Fruit fly (Drosophila melanogaster) whole organism, embryonic: ENCODE results near the gene armi.

ENCODE experiments used
- CG10267 ChIP-seq: fragments of 200-800 bp; sonication (Bioruptor generic); optimal IDR thresholded peaks from 2 replicates; lab custom pipeline; 2018; ENCODE audit warnings: missing biosample characterization, mild to moderate bottlenecking, missing genetic modification characterization, moderate library complexity
- CG10274 ChIP-seq: fragments of 200-800 bp; sonication (Bioruptor generic); optimal IDR thresholded peaks from 3 replicates; lab custom pipeline; 2017; ENCODE audit warnings: missing biosample characterization, mild to moderate bottlenecking, missing genetic modification characterization
- CG14965 ChIP-seq: fragments of 200-800 bp; sonication (Bioruptor generic); optimal IDR thresholded peaks from 2 replicates; lab custom pipeline; 2016; ENCODE audit warnings: missing biosample characterization, missing genetic modification characterization, borderline replicate concordance
- CG15514 ChIP-seq: fragments of 200-800 bp; sonication (Bioruptor generic); optimal IDR thresholded peaks from 3 replicates; lab custom pipeline; 2017; ENCODE audit warnings: missing biosample characterization, missing genetic modification characterization, mild to moderate bottlenecking, moderate library complexity, missing genetic modification reagents
- CG17385 ChIP-seq: fragments of 200-800 bp; sonication (Bioruptor generic); optimal IDR thresholded peaks from 3 replicates; lab custom pipeline; 2018; ENCODE audit warnings: missing biosample characterization, mild to moderate bottlenecking, missing genetic modification characterization
- CG18764 ChIP-seq: fragments of 200-800 bp; sonication (Bioruptor generic); optimal IDR thresholded peaks from 3 replicates; lab custom pipeline; 2016; ENCODE audit warnings: missing biosample characterization, missing genetic modification characterization
- CG2199 ChIP-seq: fragments of 200-800 bp; sonication (Bioruptor generic); IDR thresholded peaks from 3 replicates; pipeline ENCODE4 v1.3.6; 2022; ENCODE audit warnings: missing biosample characterization, missing genetic modification characterization
- CG2678 ChIP-seq: fragments of 200-800 bp; sonication (Bioruptor generic); optimal IDR thresholded peaks from 3 replicates; lab custom pipeline; 2019; ENCODE audit warnings: missing biosample characterization, mild to moderate bottlenecking, missing genetic modification characterization, moderate library complexity
- CG31441 ChIP-seq: fragments of 200-800 bp; sonication (Bioruptor generic); IDR thresholded peaks from 2 replicates; pipeline ENCODE4 v1.3.6; 2022; ENCODE audit warnings: missing biosample characterization, missing genetic modification characterization
- CG32767 ChIP-seq: fragments of 200-800 bp; sonication (Bioruptor generic); IDR thresholded peaks from 2 replicates; pipeline ENCODE4 v1.3.6; 2022; ENCODE audit warnings: missing biosample characterization, missing genetic modification characterization
- CG34422 ChIP-seq: fragments of 200-800 bp; sonication (Bioruptor generic); IDR thresholded peaks from 3 replicates; pipeline ENCODE4 v1.3.6; 2022; ENCODE audit warnings: missing biosample characterization, missing genetic modification characterization
- CG5180 ChIP-seq: fragments of 200-800 bp; sonication (Bioruptor generic); optimal IDR thresholded peaks from 3 replicates; lab custom pipeline; 2017; ENCODE audit warnings: missing biosample characterization, missing genetic modification characterization, mild to moderate bottlenecking, moderate library complexity, missing genetic modification reagents
- CG6272 ChIP-seq: fragments of 200-800 bp; sonication (Bioruptor generic); IDR thresholded peaks from 2 replicates; pipeline ENCODE4 v1.3.6; 2022; ENCODE audit warnings: missing biosample characterization, missing genetic modification characterization
- CG6765 ChIP-seq: fragments of 200-800 bp; sonication (Bioruptor generic); optimal IDR thresholded peaks from 3 replicates; lab custom pipeline; 2017; ENCODE audit warnings: missing biosample characterization, mild to moderate bottlenecking, missing genetic modification characterization
- D19B ChIP-seq: fragments of 200-800 bp; sonication (Bioruptor generic); optimal IDR thresholded peaks from 2 replicates; lab custom pipeline; 2017; ENCODE audit warnings: missing biosample characterization, mild to moderate bottlenecking, missing genetic modification characterization
- Dek ChIP-seq: fragments of 200-800 bp; sonication (Bioruptor generic); optimal IDR thresholded peaks from 3 replicates; lab custom pipeline; 2019; ENCODE audit warnings: missing biosample characterization, mild to moderate bottlenecking, missing genetic modification characterization, moderate library complexity
- Dfd ChIP-seq, 2 experiments: fragments of >200 bp; optimal IDR thresholded peaks; 2 replicates each; lab custom pipeline; 2017; ENCODE audit warnings: missing biosample characterization in 2 of 2, missing genetic modification characterization in 2 of 2
- HHEX ChIP-seq: fragments of 200-800 bp; sonication (Bioruptor generic); optimal IDR thresholded peaks from 3 replicates; lab custom pipeline; 2017; ENCODE audit warnings: missing biosample characterization, mild to moderate bottlenecking, missing genetic modification characterization, missing genetic modification reagents
- HmgZ ChIP-seq: fragments of 200-800 bp; sonication (Bioruptor generic); optimal IDR thresholded peaks from 2 replicates; lab custom pipeline; 2018; ENCODE audit warnings: missing biosample characterization, mild to moderate bottlenecking, missing genetic modification characterization
- Jarid2 ChIP-seq: fragments of 200-800 bp; sonication (Bioruptor generic); optimal IDR thresholded peaks from 3 replicates; lab custom pipeline; 2017; ENCODE audit warnings: mild to moderate bottlenecking, missing biosample characterization, missing genetic modification reagents, missing genetic modification characterization
- Lim3 ChIP-seq: fragments of 200-800 bp; sonication (Bioruptor generic); IDR thresholded peaks from 2 replicates; pipeline ENCODE4 v1.3.6; 2022; ENCODE audit warnings: missing biosample characterization, missing genetic modification characterization
- Mad ChIP-seq: fragments of 200-800 bp; sonication (Bioruptor generic); optimal IDR thresholded peaks from 2 replicates; lab custom pipeline; 2016; ENCODE audit warnings: missing biosample characterization, missing genetic modification characterization
- Nf-YB ChIP-seq: fragments of 200-800 bp; sonication (Bioruptor generic); optimal IDR thresholded peaks from 3 replicates; lab custom pipeline; 2019; ENCODE audit warnings: missing biosample characterization, mild to moderate bottlenecking, missing genetic modification characterization, moderate library complexity
- Opbp ChIP-seq: fragments of 200-800 bp; sonication (Bioruptor generic); IDR thresholded peaks from 3 replicates; pipeline ENCODE4 v1.3.6; 2022; ENCODE audit warnings: missing biosample characterization, missing genetic modification characterization; ENCODE audit not compliant: partially characterized antibody
- Poxn ChIP-seq: fragments of 200-800 bp; sonication (Bioruptor generic); IDR thresholded peaks from 2 replicates; pipeline ENCODE4 v1.3.6; 2022; ENCODE audit warnings: missing biosample characterization, missing genetic modification characterization
- Rfx ChIP-seq: fragments of 200-800 bp; sonication (Bioruptor generic); IDR thresholded peaks from 2 replicates; pipeline ENCODE4 v1.3.6; 2022; ENCODE audit warnings: missing biosample characterization, missing genetic modification characterization
- Sox100B ChIP-seq: fragments of 200-800 bp; sonication (Bioruptor generic); optimal IDR thresholded peaks from 3 replicates; lab custom pipeline; 2018; ENCODE audit warnings: missing biosample characterization, mild to moderate bottlenecking, missing genetic modification characterization
- Trl ChIP-seq, 3 experiments: fragments of >200 bp in 2 of 3; fragments of 200-800 bp in 1 of 3; sonication (Bioruptor generic) in 1 of 3; optimal IDR thresholded peaks; 2 replicates in 1 of 3; 3 replicates in 2 of 3; lab custom pipeline; 2016 to 2017; ENCODE audit warnings: missing biosample characterization in 1 of 3, missing genetic modification characterization in 1 of 3
- aop ChIP-seq: fragments of 200-800 bp; sonication (Bioruptor generic); IDR thresholded peaks from 2 replicates; pipeline ENCODE4 v1.3.6; 2022; ENCODE audit warnings: missing biosample characterization, missing genetic modification characterization
- ase ChIP-seq: fragments of 200-800 bp; sonication (Bioruptor generic); IDR thresholded peaks from 3 replicates; pipeline ENCODE4 v1.3.6; 2022; ENCODE audit warnings: missing biosample characterization, missing genetic modification characterization
- caup ChIP-seq: fragments of 200-800 bp; sonication (Bioruptor generic); optimal IDR thresholded peaks from 3 replicates; lab custom pipeline; 2017; ENCODE audit warnings: missing biosample characterization, mild to moderate bottlenecking, missing genetic modification characterization, moderate library complexity; ENCODE audit not compliant: severe bottlenecking
- eve ChIP-seq, 2 experiments: fragments of >200 bp; optimal IDR thresholded peaks; 2 replicates each; lab custom pipeline; 2017; ENCODE audit warnings: missing biosample characterization in 2 of 2, missing genetic modification characterization in 2 of 2
- fd102C ChIP-seq: fragments of 200-800 bp; sonication (Bioruptor generic); optimal IDR thresholded peaks from 2 replicates; lab custom pipeline; 2018; ENCODE audit warnings: missing biosample characterization, mild to moderate bottlenecking, missing genetic modification characterization, moderate library complexity
- gsb ChIP-seq: fragments of 200-800 bp; sonication (Bioruptor generic); IDR thresholded peaks from 2 replicates; pipeline ENCODE4 v1.3.6; 2022; ENCODE audit warnings: missing biosample characterization, missing genetic modification characterization
- gt ChIP-seq: fragments of 200-800 bp; sonication (Bioruptor generic); IDR thresholded peaks from 2 replicates; pipeline ENCODE4 v1.3.6; 2022; ENCODE audit warnings: missing biosample characterization, missing genetic modification characterization
- hbn ChIP-seq: fragments of 200-800 bp; sonication (Bioruptor generic); IDR thresholded peaks from 2 replicates; pipeline ENCODE4 v1.3.6; 2022; ENCODE audit warnings: missing biosample characterization, missing genetic modification characterization; ENCODE audit not compliant: partially characterized antibody
- lola ChIP-seq, 3 experiments: fragments of >200 bp in 2 of 3; fragments of 200-800 bp in 1 of 3; sonication (Bioruptor generic) in 1 of 3; optimal IDR thresholded peaks; 2 replicates each; lab custom pipeline; 2017 to 2019; ENCODE audit warnings: missing biosample characterization in 3 of 3, missing genetic modification characterization in 3 of 3, mild to moderate bottlenecking in 1 of 3, moderate library complexity in 1 of 3
- odd ChIP-seq: fragments of 200-800 bp; sonication (Bioruptor generic); optimal IDR thresholded peaks from 2 replicates; lab custom pipeline; 2017; ENCODE audit warnings: missing biosample characterization, mild to moderate bottlenecking, missing genetic modification characterization
- onecut ChIP-seq: fragments of 200-800 bp; sonication (Bioruptor generic); IDR thresholded peaks from 2 replicates; pipeline ENCODE4 v1.3.6; 2022; ENCODE audit warnings: missing biosample characterization, missing genetic modification characterization
- peb ChIP-seq: fragments of 200-800 bp; sonication (Bioruptor generic); IDR thresholded peaks from 2 replicates; pipeline ENCODE4 v1.3.6; 2022; ENCODE audit warnings: missing biosample characterization, missing genetic modification characterization
- phol ChIP-seq: fragments of 200-800 bp; sonication (Bioruptor generic); optimal IDR thresholded peaks from 3 replicates; lab custom pipeline; 2018; ENCODE audit warnings: missing biosample characterization, mild to moderate bottlenecking, missing genetic modification characterization, moderate library complexity
- pzg ChIP-seq: fragments of 200-800 bp; sonication (Bioruptor generic); optimal IDR thresholded peaks from 3 replicates; lab custom pipeline; 2018; ENCODE audit warnings: missing biosample characterization, mild to moderate bottlenecking, missing genetic modification characterization, moderate library complexity
- repo ChIP-seq: fragments of 200-800 bp; sonication (Bioruptor generic); optimal IDR thresholded peaks from 2 replicates; lab custom pipeline; 2016; ENCODE audit warnings: missing biosample characterization, missing genetic modification characterization
- scrt ChIP-seq: fragments of 200-800 bp; sonication (Bioruptor generic); optimal IDR thresholded peaks from 2 replicates; lab custom pipeline; 2018; ENCODE audit warnings: missing biosample characterization, mild to moderate bottlenecking, missing genetic modification characterization, moderate library complexity
- sima ChIP-seq: fragments of 200-800 bp; sonication (Bioruptor generic); optimal IDR thresholded peaks from 2 replicates; lab custom pipeline; 2016; ENCODE audit warnings: missing biosample characterization, missing genetic modification characterization
- sisA ChIP-seq: fragments of 200-800 bp; sonication (Bioruptor generic); IDR thresholded peaks from 2 replicates; pipeline ENCODE4 v1.3.6; 2022; ENCODE audit warnings: missing biosample characterization, missing genetic modification characterization
- sqz ChIP-seq: fragments of 200-800 bp; sonication (Bioruptor generic); optimal IDR thresholded peaks from 3 replicates; lab custom pipeline; 2018; ENCODE audit warnings: missing biosample characterization, mild to moderate bottlenecking, missing genetic modification characterization
- vvl ChIP-seq: fragments of 200-800 bp; sonication (Bioruptor generic); IDR thresholded peaks from 2 replicates; pipeline ENCODE4 v1.3.6; 2022; ENCODE audit warnings: missing biosample characterization, missing genetic modification characterization
- zen2 ChIP-seq: fragments of 200-800 bp; sonication (Bioruptor generic); IDR thresholded peaks from 3 replicates; pipeline ENCODE4 v1.3.6; 2022; ENCODE audit warnings: missing biosample characterization, missing genetic modification characterization; ENCODE audit not compliant: partially characterized antibody
- zf30C ChIP-seq: fragments of 200-800 bp; sonication (Bioruptor generic); optimal IDR thresholded peaks from 3 replicates; lab custom pipeline; 2018; ENCODE audit warnings: missing biosample characterization, mild to moderate bottlenecking, missing genetic modification characterization

Gene armi

DNA sequence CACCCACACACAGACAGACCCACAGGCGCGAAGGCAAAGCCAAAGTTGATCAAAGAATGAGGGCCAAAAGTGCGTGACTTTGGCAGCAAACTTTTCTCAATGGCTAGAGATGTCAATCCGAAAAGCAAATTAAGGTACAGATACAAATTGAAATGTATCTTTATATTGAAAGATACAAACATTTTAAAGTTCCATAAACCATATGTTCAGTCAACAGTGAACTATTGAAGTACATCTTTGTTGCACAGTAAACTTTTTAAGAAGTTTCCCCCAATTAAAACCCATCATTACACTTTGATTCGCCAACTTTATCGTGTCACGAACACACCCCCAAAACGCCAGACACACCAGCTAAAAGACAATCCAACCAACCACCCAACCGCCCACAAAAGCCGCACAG is 49.4 kb upstream of the armi start (continued):
- no peak for TF ChIP-seq phol (tag; lab: Kevin White, UChicago)
- peak; percentile 17 for TF ChIP-seq HHEX (GFP tag; lab: Kevin White, UChicago)
- no peak for TF ChIP-seq sqz (GFP tag; lab: Kevin White, UChicago)
- peak; percentile 59; the same call in 1 of the 2 replicates for TF ChIP-seq hbn (GFP tag; lab: Robert Waterston, UW)
- TF ChIP-seq zen2 = peak; percentile 47; the same call in 2 of the 3 replicates
- TF ChIP-seq sisA (GFP tag; lab: Robert Waterston, UW) = no peak
- TF ChIP-seq CG34422 = no peak
- no peak for TF ChIP-seq CG2199 (GFP tag; lab: Robert Waterston, UW)
- no peak for TF ChIP-seq CG6272 (GFP tag; lab: Robert Waterston, UW)
- TF ChIP-seq HmgZ (tag; lab: Kevin White, UChicago) = no peak
- no peak for TF ChIP-seq aop
- TF ChIP-seq CG2678 = peak; percentile 64
- TF ChIP-seq Opbp (GFP tag; lab: Robert Waterston, UW) = no peak
- no peak for TF ChIP-seq Trl (optimal IDR thresholded peaks at IDR 0.05; lab: Kevin White, UChicago)
- peak; percentile 4 for TF ChIP-seq Trl (GFP tag; optimal IDR thresholded peaks at IDR 0.05; lab: Kevin White, UChicago)
- peak; percentile 5 for TF ChIP-seq CG17385 (GFP tag; lab: Kevin White, UChicago)
- TF ChIP-seq CG10274 (GFP tag; lab: Kevin White, UChicago) = no peak
- TF ChIP-seq CG18764 = no peak
- TF ChIP-seq sima (GFP tag; lab: Kevin White, UChicago) = no peak
- no peak for TF ChIP-seq CG31441 (GFP tag; lab: Robert Waterston, UW)
- TF ChIP-seq CG10267 (tag; lab: Kevin White, UChicago) = no peak
- peak; percentile 29 for TF ChIP-seq scrt (GFP tag; lab: Kevin White, UChicago)
- no peak for TF ChIP-seq D19B (GFP tag; lab: Kevin White, UChicago)
- TF ChIP-seq vvl (GFP tag; lab: Robert Waterston, UW) = no peak
- no peak for TF ChIP-seq gt (GFP tag; lab: Robert Waterston, UW)
- no peak for TF ChIP-seq ase (GFP tag; lab: Robert Waterston, UW)
- TF ChIP-seq Poxn (GFP tag; lab: Robert Waterston, UW) = no peak
- no peak for TF ChIP-seq Jarid2 (GFP tag; lab: Kevin White, UChicago)
- peak in 1 of 2 experiments; percentile 62 for TF ChIP-seq eve (GFP tag; optimal IDR thresholded peaks at IDR 0.05; lab: Kevin White, UChicago)
- TF ChIP-seq CG15514 (GFP tag; lab: Kevin White, UChicago) = peak; percentile 28
- TF ChIP-seq pzg = no peak
- TF ChIP-seq zf30C (GFP tag; lab: Kevin White, UChicago) = no peak
- TF ChIP-seq Nf-YB (GFP tag; lab: Kevin White, UChicago) = no peak
- no peak for TF ChIP-seq peb (GFP tag; lab: Robert Waterston, UW)
- no peak for TF ChIP-seq gsb
- TF ChIP-seq Dek = no peak
- TF ChIP-seq fd102C (GFP tag; lab: Kevin White, UChicago) = no peak
- TF ChIP-seq caup (GFP tag; lab: Kevin White, UChicago) = peak; percentile 42
- no peak for TF ChIP-seq Dfd (GFP tag; optimal IDR thresholded peaks at IDR 0.05; lab: Kevin White, UChicago)
- TF ChIP-seq Mad (GFP tag; lab: Kevin White, UChicago) = no peak
- no peak for TF ChIP-seq CG14965 (GFP tag; lab: Kevin White, UChicago)
- TF ChIP-seq CG32767 = no peak
- TF ChIP-seq repo (GFP tag; lab: Kevin White, UChicago) = no peak
- TF ChIP-seq lola (GFP tag; optimal IDR thresholded peaks at IDR 0.05; lab: Kevin White, UChicago) = no peak
- peak; percentile 18; the same call in 1 of the 2 replicates for TF ChIP-seq onecut (GFP tag; lab: Robert Waterston, UW)
- TF ChIP-seq CG6765 (GFP tag; lab: Kevin White, UChicago) = no peak
- no peak for TF ChIP-seq Lim3 (GFP tag; lab: Robert Waterston, UW)
- peak; percentile 8 for TF ChIP-seq Sox100B (GFP tag; lab: Kevin White, UChicago)
- no peak for TF ChIP-seq CG5180 (GFP tag; lab: Kevin White, UChicago)
- no peak for TF ChIP-seq odd (GFP tag; lab: Kevin White, UChicago)
- TF ChIP-seq Rfx = 0 out of 2 replicates have a peak, but pooled peaks have one; percentile 30
